Worm (Caenorhabditis elegans) whole organism, mixed stage, embryonic: ENCODE measurements around the gene tba-8.

ENCODE experiments used
- ceh-39 ChIP-seq: fragments of 150-350 bp; optimal IDR thresholded peaks from 2 replicates; lab custom pipeline; 2014; ENCODE audit warnings: missing biosample characterization, missing genetic modification characterization
- drap-1 ChIP-seq: fragments of 200-800 bp; sonication (Bioruptor generic); optimal IDR thresholded peaks from 3 replicates; lab custom pipeline; 2018; ENCODE audit warnings: mild to moderate bottlenecking, missing genetic modification characterization, missing compliant biosample characterization
- elt-1 ChIP-seq: sonication (generic microtip); optimal IDR thresholded peaks from 2 replicates; lab custom pipeline; 2017; ENCODE audit warnings: missing genetic modification characterization, mild to moderate bottlenecking, missing compliant biosample characterization, antibody characterized with exemption, moderate library complexity, borderline replicate concordance; ENCODE audit not compliant: insufficient read depth
- elt-3 ChIP-seq: fragments of 150-350 bp; optimal IDR thresholded peaks from 2 replicates; lab custom pipeline; 2014; ENCODE audit warnings: missing biosample characterization, missing genetic modification characterization
- nhr-28 ChIP-seq: fragments of 150-350 bp; optimal IDR thresholded peaks from 2 replicates; lab custom pipeline; 2014; ENCODE audit warnings: missing biosample characterization, missing genetic modification characterization
- pha-4 ChIP-seq: fragments of 150-350 bp; optimal IDR thresholded peaks from 2 replicates; lab custom pipeline; 2018; ENCODE audit warnings: missing biosample characterization, missing genetic modification reagents, missing genetic modification characterization
- snpc-4 ChIP-seq: fragments of 150-350 bp; optimal IDR thresholded peaks from 2 replicates; lab custom pipeline; 2014; ENCODE audit warnings: missing biosample characterization, missing genetic modification characterization
- tbx-8 ChIP-seq: fragments of 200-800 bp; sonication (Bioruptor generic); optimal IDR thresholded peaks from 2 replicates; lab custom pipeline; 2018; ENCODE audit warnings: mild to moderate bottlenecking, missing genetic modification characterization, moderate library complexity, missing compliant biosample characterization
- unc-39 ChIP-seq: fragments of 150-350 bp; optimal IDR thresholded peaks from 2 replicates; lab custom pipeline; 2014; ENCODE audit warnings: missing biosample characterization, missing genetic modification characterization
- unc-62 ChIP-seq: fragments of 150-350 bp; optimal IDR thresholded peaks from 2 replicates; lab custom pipeline; 2014; ENCODE audit warnings: missing biosample characterization, missing genetic modification reagents, missing genetic modification characterization
- ztf-11 ChIP-seq: fragments of 150-350 bp; optimal IDR thresholded peaks from 2 replicates; lab custom pipeline; 2014; ENCODE audit warnings: missing biosample characterization, missing genetic modification characterization

DNA sequence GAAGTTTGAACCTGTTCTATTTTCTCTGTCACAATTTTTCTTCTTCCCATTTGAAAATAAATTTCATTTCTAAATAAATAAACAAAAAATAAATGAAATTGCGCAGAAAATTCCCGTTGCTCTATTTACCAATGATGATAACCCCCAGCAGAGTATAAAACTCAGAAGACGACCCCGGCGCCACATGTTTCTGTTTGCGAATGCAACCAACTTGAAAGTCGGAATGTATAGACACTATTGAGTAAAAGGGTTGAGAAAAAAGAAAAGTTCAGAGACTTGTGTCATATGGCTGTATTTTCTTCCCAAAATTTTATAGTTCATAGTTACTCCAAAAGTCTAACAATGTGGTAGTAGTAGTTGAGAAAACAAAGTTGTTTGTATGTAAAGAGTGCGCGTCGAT lies 46.5 kb downstream of the tba-8 start:
- no peak for TF ChIP-seq unc-39
- TF ChIP-seq unc-62 (GFP tag; lab: Kevin White, UChicago), result no peak
- no peak for TF ChIP-seq snpc-4 (tag; lab: Kevin White, UChicago)
- TF ChIP-seq drap-1 (GFP tag; lab: Kevin White, UChicago), result no peak
- TF ChIP-seq tbx-8 (GFP tag; lab: Kevin White, UChicago), result no peak
- TF ChIP-seq ceh-39 (tag; lab: Kevin White, UChicago), result no peak
- no peak for TF ChIP-seq elt-1 (tag; lab: Kevin White, UChicago)
- no peak for TF ChIP-seq ztf-11 (tag; lab: Kevin White, UChicago)
- TF ChIP-seq nhr-28, result no peak
- no peak for TF ChIP-seq pha-4 (tag; lab: Kevin White, UChicago)
- TF ChIP-seq elt-3, result no peak
